Fruit fly (Drosophila melanogaster): ENCODE results near the gene Aduk.
A peak's percentile ranks its signal among the peaks of the same experiment; 100 is the strongest.

The Aduk gene

DNA sequence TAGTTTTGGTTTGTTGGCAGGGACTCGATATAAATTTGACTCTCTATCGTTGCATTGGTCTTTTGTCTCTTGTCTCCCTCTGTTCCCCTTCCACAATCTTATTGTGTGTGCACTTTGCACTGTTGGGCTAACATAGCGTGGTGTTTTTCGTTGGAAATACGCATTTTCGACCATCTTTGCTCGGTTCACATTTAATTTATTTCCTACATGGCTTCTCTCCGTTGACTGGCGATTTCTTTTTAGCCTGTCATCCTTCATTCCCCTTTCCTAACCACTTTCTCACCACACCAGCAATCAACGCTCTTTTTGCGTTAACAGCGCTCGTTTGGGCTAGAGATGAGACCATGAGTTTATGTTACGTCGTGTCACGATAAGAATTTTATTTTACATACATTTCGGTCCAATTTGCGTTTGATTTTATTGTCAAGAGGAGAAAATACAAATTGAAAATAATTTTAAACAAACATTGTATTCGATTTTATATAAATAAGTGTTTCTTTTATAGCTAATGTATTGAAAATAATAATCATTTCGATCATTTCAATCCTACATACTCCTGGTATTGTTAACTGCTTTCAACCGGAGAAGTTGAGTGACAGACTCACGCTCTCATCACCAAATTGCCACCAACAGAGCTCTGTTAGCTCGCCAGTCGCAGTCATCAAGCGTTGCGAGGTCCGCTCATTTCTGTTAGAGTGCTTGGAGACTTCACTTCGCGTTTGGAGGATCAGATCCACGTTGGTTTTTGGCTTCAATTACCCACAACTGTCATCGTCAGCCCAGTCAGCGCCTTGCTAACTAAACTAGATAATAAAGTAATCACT lies 6.9 kb upstream of the Aduk start (continued):
- peak; percentile 64; the same call in 2 of the 3 replicates for TF ChIP-seq CG6163 (GFP tag; IDR thresholded peaks at IDR 0.05)
- TF ChIP-seq Smox (GFP tag; optimal IDR thresholded peaks at IDR 0.05): peak; percentile 88
- TF ChIP-seq CG10669 (GFP tag; optimal IDR thresholded peaks at IDR 0.05): peak; percentile 82
- TF ChIP-seq Sox14 (GFP tag; optimal IDR thresholded peaks at IDR 0.05): peak; percentile 80
- peak; percentile 68 for TF ChIP-seq CG11762 (GFP tag; optimal IDR thresholded peaks at IDR 0.05; ENCODE audit: insufficient read depth)
- peak; percentile 97 for TF ChIP-seq Eip78C (GFP tag)
- TF ChIP-seq Sox15 (GFP tag; optimal IDR thresholded peaks at IDR 0.05): peak; percentile 47
- TF ChIP-seq salr (GFP tag; optimal IDR thresholded peaks at IDR 0.05): peak; percentile 56 to 76
- TF ChIP-seq Gug (GFP tag; IDR thresholded peaks at IDR 0.05): peak; percentile 53; the same call in 1 of the 2 replicates
- peak; percentile 75 for TF ChIP-seq Blimp-1 (GFP tag; optimal IDR thresholded peaks at IDR 0.05)
- no peak for TF ChIP-seq Hr38 (GFP tag; optimal IDR thresholded peaks at IDR 0.05)
- peak; percentile 86 for TF ChIP-seq lz (GFP tag; optimal IDR thresholded peaks at IDR 0.05)
- peak; percentile 73 for TF ChIP-seq CG6276 (GFP tag; optimal IDR thresholded peaks at IDR 0.05)
- TF ChIP-seq Eip75B (GFP tag; optimal IDR thresholded peaks at IDR 0.05): peak; percentile 82
- peak; percentile 70 for TF ChIP-seq CG4318 (GFP tag; optimal IDR thresholded peaks at IDR 0.05)
- TF ChIP-seq pdm3 (GFP tag; optimal IDR thresholded peaks at IDR 0.05): peak; percentile 82
- peak; percentile 89 for TF ChIP-seq esn (GFP tag; optimal IDR thresholded peaks at IDR 0.05)
- TF ChIP-seq Ets96B (tag; optimal IDR thresholded peaks at IDR 0.05): peak; percentile 84
- peak; percentile 72 for TF ChIP-seq CG10631 (GFP tag; optimal IDR thresholded peaks at IDR 0.05)
- peak; percentile 76 for TF ChIP-seq vri (GFP tag; optimal IDR thresholded peaks at IDR 0.05)
- peak; percentile 81 for TF ChIP-seq dsx (GFP tag; optimal IDR thresholded peaks at IDR 0.05; ENCODE audit: poor library complexity, severe bottlenecking)
- TF ChIP-seq CG8319 (GFP tag; optimal IDR thresholded peaks at IDR 0.05): peak; percentile 30
- no peak for TF ChIP-seq CG11902 (GFP tag; optimal IDR thresholded peaks at IDR 0.05)
- TF ChIP-seq CG8632 (GFP tag; optimal IDR thresholded peaks at IDR 0.05): peak; percentile 67
- peak; percentile 85 for TF ChIP-seq Hr4 (GFP tag; optimal IDR thresholded peaks at IDR 0.05)
- TF ChIP-seq Lpt (GFP tag; optimal IDR thresholded peaks at IDR 0.05): peak; percentile 62
- peak; percentile 24 for TF ChIP-seq fd85E (GFP tag; optimal IDR thresholded peaks at IDR 0.05)
- TF ChIP-seq dac (GFP tag; optimal IDR thresholded peaks at IDR 0.05): peak; percentile 33
- peak; percentile 8; the same call in 1 of the 2 replicates for TF ChIP-seq CG11294 (GFP tag; IDR thresholded peaks at IDR 0.05)
- peak; percentile 81 for TF ChIP-seq CG34406 (GFP tag; optimal IDR thresholded peaks at IDR 0.05)
- TF ChIP-seq CG3032 (tag; optimal IDR thresholded peaks at IDR 0.05): peak; percentile 84
- TF ChIP-seq net (GFP tag; optimal IDR thresholded peaks at IDR 0.05): peak; percentile 75
- TF ChIP-seq acj6 (GFP tag; optimal IDR thresholded peaks at IDR 0.05): peak; percentile 81
- TF ChIP-seq CG7368 (GFP tag; optimal IDR thresholded peaks at IDR 0.05): peak; percentile 69
- peak; percentile 73 for TF ChIP-seq CG31627 (GFP tag; optimal IDR thresholded peaks at IDR 0.05)
- peak; percentile 69 for TF ChIP-seq CG6792 (GFP tag; optimal IDR thresholded peaks at IDR 0.05)
- peak; percentile 94 for TF ChIP-seq Eip93F (GFP tag; optimal IDR thresholded peaks at IDR 0.05)
- peak; percentile 56 for TF ChIP-seq fkh (GFP tag; optimal IDR thresholded peaks at IDR 0.05)
- TF ChIP-seq CG9139 (GFP tag; optimal IDR thresholded peaks at IDR 0.05): peak; percentile 55
- TF ChIP-seq Hr39 (GFP tag; optimal IDR thresholded peaks at IDR 0.05): peak; percentile 58
- TF ChIP-seq spab (GFP tag; optimal IDR thresholded peaks at IDR 0.05): peak; percentile 68
